Worm (Caenorhabditis elegans) whole organism, L1 larva: Measurements from ENCODE around the gene dlc-2.

Experiments
- dpl-1 ChIP-seq, 3 experiments: fragments of 150-350 bp in 2 of 3; sonication (generic microtip) in 1 of 3; optimal IDR thresholded peaks; 2 replicates each; lab custom pipeline; 2014 to 2017; ENCODE audit warnings: missing biosample characterization in 3 of 3, missing genetic modification characterization in 3 of 3, missing genetic modification reagents in 3 of 3
- unc-62 ChIP-seq: fragments of 150-350 bp; optimal IDR thresholded peaks from 2 replicates; lab custom pipeline; 2014; ENCODE audit warnings: missing biosample characterization, missing genetic modification reagents, missing genetic modification characterization

- TF ChIP-seq unc-62 (GFP tag; lab: Kevin White, UChicago) (no peak), dpl-1 (GFP tag; optimal IDR thresholded peaks at IDR 0.05; lab: Kevin White, UChicago) (no peak)
Measured at ce11 chrIV:12134991-12135390, 23.6 kb upstream of the dlc-2 start.
